Fruit fly (Drosophila melanogaster) whole organism, prepupa: ENCODE results near the gene CG5418.

Source experiments
- Blimp-1 ChIP-seq: fragments of 200-800 bp; sonication (Bioruptor generic); optimal IDR thresholded peaks from 3 replicates; lab custom pipeline; 2017; ENCODE audit warnings: missing biosample characterization, missing genetic modification characterization, mild to moderate bottlenecking, moderate library complexity, missing genetic modification reagents
- CG10669 ChIP-seq: fragments of 200-800 bp; sonication (Bioruptor generic); optimal IDR thresholded peaks from 3 replicates; lab custom pipeline; 2018; ENCODE audit warnings: missing biosample characterization, mild to moderate bottlenecking, missing genetic modification characterization, moderate library complexity
- CG11762 ChIP-seq: fragments of 200-800 bp; sonication (Bioruptor generic); optimal IDR thresholded peaks from 3 replicates; lab custom pipeline; 2016; ENCODE audit warnings: missing biosample characterization, missing genetic modification characterization; ENCODE audit not compliant: insufficient read depth
- CG11902 ChIP-seq: fragments of 200-800 bp; sonication (Bioruptor generic); optimal IDR thresholded peaks from 3 replicates; lab custom pipeline; 2016; ENCODE audit warnings: missing biosample characterization, missing genetic modification characterization
- CG15336 ChIP-seq: fragments of 200-800 bp; sonication (Bioruptor generic); IDR thresholded peaks from 2 replicates; pipeline ENCODE4 v1.3.6; 2022; ENCODE audit warnings: missing biosample characterization, missing genetic modification characterization
- CG1621 ChIP-seq: fragments of 200-800 bp; sonication (Bioruptor generic); optimal IDR thresholded peaks from 3 replicates; lab custom pipeline; 2018; ENCODE audit warnings: missing biosample characterization, mild to moderate bottlenecking, missing genetic modification characterization
- CG31627 ChIP-seq: fragments of 200-800 bp; sonication (Bioruptor generic); optimal IDR thresholded peaks from 3 replicates; lab custom pipeline; 2016; ENCODE audit warnings: missing biosample characterization, missing genetic modification characterization
- CG3919 ChIP-seq: fragments of 200-800 bp; sonication (Bioruptor generic); optimal IDR thresholded peaks from 3 replicates; lab custom pipeline; 2016; ENCODE audit warnings: missing biosample characterization, missing genetic modification characterization
- CG6792 ChIP-seq: fragments of 200-800 bp; sonication (Bioruptor generic); optimal IDR thresholded peaks from 3 replicates; lab custom pipeline; 2016; ENCODE audit warnings: missing biosample characterization, missing genetic modification characterization
- CG6808 ChIP-seq: fragments of 200-800 bp; sonication (Bioruptor generic); optimal IDR thresholded peaks from 3 replicates; lab custom pipeline; 2017; ENCODE audit warnings: missing biosample characterization, missing genetic modification characterization, mild to moderate bottlenecking, moderate library complexity, missing genetic modification reagents
- CG6854 ChIP-seq: fragments of 200-800 bp; sonication (Bioruptor generic); optimal IDR thresholded peaks from 2 replicates; lab custom pipeline; 2017; ENCODE audit warnings: missing biosample characterization, mild to moderate bottlenecking, missing genetic modification characterization
- CG8119 ChIP-seq: fragments of 200-800 bp; sonication (Bioruptor generic); IDR thresholded peaks from 3 replicates; pipeline ENCODE4 v1.3.6; 2022; ENCODE audit warnings: missing biosample characterization, missing genetic modification characterization
- CG8319 ChIP-seq: fragments of 200-800 bp; sonication (Bioruptor generic); optimal IDR thresholded peaks from 3 replicates; lab custom pipeline; 2016; ENCODE audit warnings: missing biosample characterization, missing genetic modification characterization
- CG9139 ChIP-seq: fragments of 200-800 bp; sonication (Bioruptor generic); optimal IDR thresholded peaks from 3 replicates; lab custom pipeline; 2017; ENCODE audit warnings: missing biosample characterization, mild to moderate bottlenecking, missing genetic modification characterization
- Eip78C ChIP-seq: fragments of 200-800 bp; sonication (Bioruptor generic); peaks from one replicate; lab custom pipeline; 2016; ENCODE audit warnings: missing biosample characterization, missing genetic modification characterization
- Eip93F ChIP-seq: fragments of 200-800 bp; sonication (Bioruptor generic); optimal IDR thresholded peaks from 2 replicates; lab custom pipeline; 2016; ENCODE audit warnings: missing biosample characterization, mild to moderate bottlenecking, missing genetic modification characterization
- Ets96B ChIP-seq: fragments of 200-800 bp; optimal IDR thresholded peaks from 2 replicates; lab custom pipeline; 2019; ENCODE audit warnings: missing biosample characterization, mild to moderate bottlenecking, missing genetic modification characterization, moderate library complexity
- Hr38 ChIP-seq: sonication (Bioruptor generic); optimal IDR thresholded peaks from 2 replicates; lab custom pipeline; 2016; ENCODE audit warnings: missing biosample characterization, missing genetic modification characterization
- Hr4 ChIP-seq: fragments of 200-800 bp; sonication (Bioruptor generic); optimal IDR thresholded peaks from 3 replicates; lab custom pipeline; 2016; ENCODE audit warnings: missing biosample characterization, missing genetic modification characterization
- Lpt ChIP-seq: fragments of 200-800 bp; sonication (Bioruptor generic); optimal IDR thresholded peaks from 3 replicates; lab custom pipeline; 2016; ENCODE audit warnings: missing biosample characterization, missing genetic modification characterization
- Met ChIP-seq: fragments of 200-800 bp; sonication (Bioruptor generic); optimal IDR thresholded peaks from 3 replicates; lab custom pipeline; 2016; ENCODE audit warnings: missing biosample characterization, missing genetic modification characterization
- Smox ChIP-seq: fragments of 200-800 bp; sonication (Bioruptor generic); optimal IDR thresholded peaks from 3 replicates; lab custom pipeline; 2016; ENCODE audit warnings: missing biosample characterization, missing genetic modification characterization
- Sox102F ChIP-seq: fragments of 200-800 bp; sonication (Bioruptor generic); optimal IDR thresholded peaks from 2 replicates; lab custom pipeline; 2016; ENCODE audit warnings: missing biosample characterization, mild to moderate bottlenecking, missing genetic modification characterization
- Sox15 ChIP-seq: fragments of 200-800 bp; sonication (Bioruptor generic); optimal IDR thresholded peaks from 3 replicates; lab custom pipeline; 2016; ENCODE audit warnings: missing biosample characterization, missing genetic modification characterization
- acj6 ChIP-seq: fragments of 200-800 bp; sonication (Bioruptor generic); optimal IDR thresholded peaks from 3 replicates; lab custom pipeline; 2016; ENCODE audit warnings: missing biosample characterization, missing genetic modification characterization
- cyc ChIP-seq: fragments of 200-800 bp; sonication (Bioruptor generic); optimal IDR thresholded peaks from 3 replicates; lab custom pipeline; 2016; ENCODE audit warnings: missing biosample characterization, missing genetic modification characterization
- dac ChIP-seq: fragments of 200-800 bp; sonication (Bioruptor generic); optimal IDR thresholded peaks from 2 replicates; lab custom pipeline; 2017; ENCODE audit warnings: missing biosample characterization, mild to moderate bottlenecking, missing genetic modification characterization
- eg ChIP-seq: fragments of 200-800 bp; sonication (Bioruptor generic); IDR thresholded peaks from 3 replicates; pipeline ENCODE4 v1.3.6; 2022; ENCODE audit warnings: missing biosample characterization, missing genetic modification characterization
- fd59A ChIP-seq: fragments of 200-800 bp; sonication (Bioruptor generic); optimal IDR thresholded peaks from 2 replicates; lab custom pipeline; 2017; ENCODE audit warnings: missing biosample characterization, mild to moderate bottlenecking, missing genetic modification characterization, missing genetic modification reagents
- fd85E ChIP-seq: fragments of 200-800 bp; sonication (Bioruptor generic); optimal IDR thresholded peaks from 3 replicates; lab custom pipeline; 2016; ENCODE audit warnings: missing biosample characterization, missing genetic modification characterization
- fkh ChIP-seq: fragments of 200-800 bp; sonication (Bioruptor generic); optimal IDR thresholded peaks from 3 replicates; lab custom pipeline; 2017; ENCODE audit warnings: missing biosample characterization, mild to moderate bottlenecking, missing genetic modification characterization, moderate library complexity
- lz ChIP-seq: fragments of 200-800 bp; sonication (Bioruptor generic); optimal IDR thresholded peaks from 3 replicates; lab custom pipeline; 2016; ENCODE audit warnings: missing biosample characterization, missing genetic modification characterization
- salr ChIP-seq, 2 experiments: fragments of 200-800 bp; sonication (Bioruptor generic); optimal IDR thresholded peaks; 3 replicates each; lab custom pipeline; 2016 to 2018; ENCODE audit warnings: missing biosample characterization in 2 of 2, missing genetic modification characterization in 2 of 2, mild to moderate bottlenecking in 1 of 2
- spab ChIP-seq: fragments of 200-800 bp; sonication (Bioruptor generic); optimal IDR thresholded peaks from 2 replicates; lab custom pipeline; 2017; ENCODE audit warnings: missing biosample characterization, mild to moderate bottlenecking, missing genetic modification characterization, missing genetic modification reagents
- ss ChIP-seq, 2 experiments: fragments of 200-800 bp; sonication (Bioruptor generic); optimal IDR thresholded peaks; 2 replicates in 1 of 2; 3 replicates in 1 of 2; lab custom pipeline; 2017 to 2018; ENCODE audit warnings: mild to moderate bottlenecking in 2 of 2, missing biosample characterization in 2 of 2, missing genetic modification characterization in 2 of 2, moderate library complexity in 1 of 2

Gene CG5418

dm6 chr2L:12493771-12494317 lies 40.8 kb upstream of the CG5418 start (continued):
- TF ChIP-seq Sox102F (GFP tag; lab: Kevin White, UChicago) (peak; percentile 15), Eip78C (peak; percentile 51), CG6808 (no peak), CG8119 (GFP tag; lab: Robert Waterston, UW) (no peak), ss (GFP tag; optimal IDR thresholded peaks at IDR 0.05; lab: Kevin White, UChicago) (no peak), CG15336 (GFP tag; lab: Robert Waterston, UW) (no peak), CG11762 (GFP tag; lab: Kevin White, UChicago) (no peak), CG6854 (GFP tag; lab: Kevin White, UChicago) (peak; percentile 1), Blimp-1 (GFP tag; lab: Kevin White, UChicago) (no peak), Lpt (GFP tag; lab: Kevin White, UChicago) (no peak), CG8319 (GFP tag; lab: Kevin White, UChicago) (no peak), Met (peak; percentile 25), salr (GFP tag; optimal IDR thresholded peaks at IDR 0.05; lab: Kevin White, UChicago) (no peak), Hr4 (no peak), Hr38 (no peak), CG3919 (GFP tag; lab: Kevin White, UChicago) (no peak), CG9139 (GFP tag; lab: Kevin White, UChicago) (no peak), CG10669 (GFP tag; lab: Kevin White, UChicago) (no peak), spab (GFP tag; lab: Kevin White, UChicago) (no peak), Ets96B (tag; lab: Kevin White, UChicago) (no peak), CG1621 (tag; lab: Kevin White, UChicago) (no peak), eg (no peak; the same call in 2 of the 3 replicates), CG31627 (GFP tag; lab: Kevin White, UChicago) (peak; percentile 21), CG11902 (GFP tag; lab: Kevin White, UChicago) (no peak), cyc (GFP tag; lab: Kevin White, UChicago) (no peak), acj6 (no peak), dac (no peak)
- TF ChIP-seq, all 60 proteins: peak for 12

dm6 chr2L:12493101-12493770 lies 40.2 kb upstream of the CG5418 start:
- TF ChIP-seq CG15336 (GFP tag; lab: Robert Waterston, UW) (0 out of 2 replicates have a peak, but pooled peaks have one; percentile 17), CG8119 (GFP tag; lab: Robert Waterston, UW) (peak; percentile 42; the same call in 2 of the 3 replicates), fkh (peak; percentile 53), Sox15 (no peak), Eip93F (GFP tag; lab: Kevin White, UChicago) (peak; percentile 82)

dm6 chr2L:12489470-12489869 lies 36.4 kb upstream of the CG5418 start:
- TF ChIP-seq Eip78C = no peak
- no peak for TF ChIP-seq lz (GFP tag; lab: Kevin White, UChicago)
- no peak for TF ChIP-seq Lpt (GFP tag; lab: Kevin White, UChicago)
- no peak for TF ChIP-seq Hr38
- no peak for TF ChIP-seq Smox (GFP tag; lab: Kevin White, UChicago)

dm6 chr2L:12487823-12488222 lies 34.8 kb upstream of the CG5418 start:
- TF ChIP-seq fd59A = no peak
- TF ChIP-seq, all 60 proteins: peak for 0

- TF ChIP-seq CG6792 (no peak), fd85E (GFP tag; lab: Kevin White, UChicago) (no peak), Eip78C (peak; percentile 34), fkh (peak; percentile 92), CG10669 (GFP tag; lab: Kevin White, UChicago) (no peak)
Observed at dm6 chr2L:12487311-12487710, 34.3 kb upstream of the CG5418 start.
